Fruit fly (Drosophila melanogaster): ENCODE data around the gene fwd.

The fwd gene

DNA sequence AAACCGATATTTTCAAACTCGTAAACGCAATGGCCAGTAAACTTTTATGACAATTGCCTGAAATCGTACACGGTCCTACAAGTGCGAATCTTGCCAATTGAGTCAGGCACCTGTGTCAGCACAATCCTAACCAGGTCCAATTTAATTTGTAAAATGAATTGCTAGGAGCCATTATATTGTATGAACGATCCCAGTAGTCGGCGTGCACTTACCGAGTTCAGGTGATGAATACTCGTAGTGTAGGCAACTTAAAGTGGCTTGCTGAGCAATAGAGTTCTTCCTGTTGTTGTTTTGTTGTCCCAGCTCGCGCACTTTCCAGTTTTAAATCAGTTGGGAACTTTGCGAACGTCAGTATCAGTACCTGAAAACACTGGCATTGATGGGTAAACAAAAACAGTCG, 20.9 kb upstream of the fwd start:
- TF ChIP-seq CG8478 (optimal IDR thresholded peaks at IDR 0.05) (no peak), CTCF (optimal IDR thresholded peaks at IDR 0.05) (no peak)

DNA sequence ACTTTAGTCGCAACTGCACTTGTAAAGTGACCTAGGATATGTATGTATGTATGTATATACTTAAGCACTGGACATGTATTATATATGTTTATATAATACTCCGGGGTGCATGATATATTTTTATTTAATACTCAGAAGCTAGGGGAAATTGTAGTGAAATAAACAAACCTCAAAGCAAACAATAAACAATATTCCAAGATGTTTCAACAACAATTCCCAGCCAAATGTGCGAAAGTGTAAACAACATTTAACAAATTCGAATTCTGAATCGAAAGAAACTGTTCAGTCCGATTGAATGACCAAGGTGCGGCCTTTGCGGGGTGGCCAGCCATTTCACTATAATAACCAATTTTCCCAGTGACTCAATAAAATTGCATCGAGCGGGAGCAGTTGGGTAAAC, 20.4 kb upstream of the fwd start:
- TF ChIP-seq CTCF (optimal IDR thresholded peaks at IDR 0.05): no peak
- no peak for TF ChIP-seq CG8478 (optimal IDR thresholded peaks at IDR 0.05)

DNA sequence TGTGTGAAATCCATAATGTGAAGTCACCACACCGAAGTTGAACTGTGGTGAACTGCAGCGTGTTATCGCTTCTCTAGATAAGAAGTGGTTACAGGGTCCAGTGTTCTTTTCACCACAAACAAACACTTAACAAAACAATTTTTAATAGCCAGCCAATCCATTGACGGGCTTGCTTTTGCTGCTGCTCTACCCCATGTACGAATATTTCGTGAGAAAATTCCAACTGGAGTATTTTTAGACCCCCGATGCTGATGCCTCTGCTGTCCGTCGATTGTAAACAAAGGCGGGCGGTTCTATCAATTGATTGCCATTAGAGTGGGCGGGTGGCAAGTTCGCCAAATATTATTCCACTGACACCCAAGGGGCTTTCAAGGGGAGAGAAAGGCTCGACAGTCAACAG, 19.4 kb upstream of the fwd start:
- TF ChIP-seq CTCF (optimal IDR thresholded peaks at IDR 0.05) (no peak), CG8478 (optimal IDR thresholded peaks at IDR 0.05) (no peak)

DNA sequence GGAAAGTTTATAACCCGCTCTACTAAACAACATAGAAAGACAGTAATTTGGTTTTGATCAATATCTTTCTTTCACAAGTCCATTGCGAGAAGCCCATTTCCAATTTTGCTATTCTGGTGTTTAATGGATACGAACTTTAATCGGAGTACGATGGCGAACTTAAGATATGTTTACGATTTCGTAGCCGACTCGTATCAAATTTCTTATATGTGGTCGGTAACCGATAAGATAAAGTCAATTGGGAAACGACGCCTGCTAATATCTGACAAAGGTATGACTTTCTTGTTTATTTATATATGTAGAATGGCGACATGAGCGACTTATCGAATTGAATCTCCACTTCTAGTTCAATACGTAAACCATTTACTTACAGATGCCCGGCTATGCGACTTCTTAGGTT, 18.4 kb upstream of the fwd start:
- TF ChIP-seq CG8478 (optimal IDR thresholded peaks at IDR 0.05): no peak
- TF ChIP-seq CTCF (optimal IDR thresholded peaks at IDR 0.05): no peak

DNA sequence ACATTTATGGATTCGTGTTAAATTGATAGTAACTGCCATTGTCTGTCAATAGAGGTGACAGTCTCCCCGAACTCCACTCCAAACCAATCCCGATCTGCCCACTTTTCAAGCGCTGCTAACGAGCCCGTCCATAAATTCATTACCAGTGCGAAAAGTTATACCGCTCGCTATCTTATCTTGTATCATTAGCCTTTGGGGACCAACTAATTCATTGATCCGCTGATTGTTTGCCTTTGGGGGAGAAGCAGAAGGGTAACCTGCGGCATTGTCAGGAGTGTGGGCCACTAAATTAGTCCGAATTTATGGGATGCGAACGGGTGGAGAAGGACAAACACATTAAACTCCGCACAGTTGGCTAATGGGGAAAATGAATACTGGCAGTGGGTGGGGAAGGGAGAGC, 17.5 kb upstream of the fwd start:
- TF ChIP-seq CG8478 (optimal IDR thresholded peaks at IDR 0.05): no peak
- no peak for TF ChIP-seq CTCF (optimal IDR thresholded peaks at IDR 0.05)

DNA sequence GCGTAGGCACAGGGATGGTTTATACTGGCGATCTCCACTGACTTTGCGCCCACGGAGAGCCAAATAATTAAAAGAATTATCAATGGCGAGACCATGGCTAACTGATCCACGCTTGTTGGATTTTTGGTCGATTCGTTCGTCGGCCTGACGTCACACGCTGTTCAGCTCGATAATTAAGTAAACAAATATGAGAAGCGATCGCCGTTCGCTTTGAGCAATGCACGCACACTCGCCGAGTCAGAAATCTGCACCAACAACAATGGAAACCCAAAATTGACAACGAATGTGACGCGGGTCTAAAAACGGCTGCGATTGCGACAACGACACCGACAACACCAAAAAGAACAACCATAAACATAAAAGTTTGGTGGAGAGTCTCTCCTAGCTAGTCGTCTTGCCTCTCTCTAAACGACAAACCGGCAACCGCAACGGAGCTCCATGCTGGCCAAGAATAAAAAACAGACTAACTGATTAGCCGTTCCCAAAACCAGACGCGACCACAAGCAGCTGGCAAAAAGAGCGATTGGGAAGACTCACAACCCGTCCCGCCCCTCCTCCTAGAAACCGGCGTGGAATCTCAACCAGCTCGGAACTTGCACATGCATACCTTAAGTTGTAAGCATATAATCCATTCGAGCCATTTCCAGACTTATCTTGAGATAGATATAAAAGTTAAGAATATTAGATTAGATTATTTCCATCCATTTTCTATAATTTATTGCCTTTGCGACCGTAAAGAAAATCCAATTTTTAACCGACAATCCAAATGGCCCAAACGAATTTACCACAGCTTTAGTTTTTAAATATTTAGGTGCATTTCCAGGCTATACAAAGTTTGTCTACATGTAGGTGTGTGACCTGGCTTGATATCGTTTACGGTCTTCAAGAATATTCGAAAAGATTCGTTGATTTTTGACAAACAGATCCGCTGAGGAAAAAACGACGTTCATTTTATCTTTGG, 12.4 kb upstream of the fwd start, which contains the start of gene mthl9:
Gene mthl9, minus strand, starts transcription at position 468 of the 961 bp plus-strand sequence.
- TF ChIP-seq CG8478 (optimal IDR thresholded peaks at IDR 0.05) (no peak), CTCF (optimal IDR thresholded peaks at IDR 0.05) (peak in 1 of 2 experiments; percentile 50)

DNA sequence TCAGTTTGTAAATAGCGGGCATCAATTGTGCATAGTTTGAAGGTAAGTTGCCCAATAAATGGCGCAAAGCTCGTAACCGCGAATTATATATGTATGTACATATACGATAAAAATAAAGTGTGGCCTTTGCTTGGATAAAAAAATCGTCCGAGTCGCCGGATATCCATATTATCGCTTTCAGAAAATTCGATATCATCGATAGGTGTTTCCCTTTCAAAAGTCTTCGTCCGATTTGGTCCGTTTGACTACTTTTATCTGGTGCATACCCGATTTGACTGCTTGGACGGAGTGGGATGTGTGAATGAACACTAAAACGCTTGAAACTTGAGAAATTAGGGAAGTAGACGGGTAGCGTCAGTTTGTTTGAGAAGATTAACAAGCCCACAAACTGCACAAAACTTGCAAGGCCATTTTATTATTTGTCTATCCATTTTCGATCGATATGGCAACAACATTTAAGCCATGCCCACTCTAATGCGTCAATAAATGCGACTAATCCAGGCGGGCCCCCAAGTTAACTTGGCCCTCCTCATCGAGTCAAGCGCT, 9.5 kb upstream of the fwd start:
- no peak for TF ChIP-seq CG8478 (optimal IDR thresholded peaks at IDR 0.05)
- TF ChIP-seq CTCF (optimal IDR thresholded peaks at IDR 0.05): no peak

DNA sequence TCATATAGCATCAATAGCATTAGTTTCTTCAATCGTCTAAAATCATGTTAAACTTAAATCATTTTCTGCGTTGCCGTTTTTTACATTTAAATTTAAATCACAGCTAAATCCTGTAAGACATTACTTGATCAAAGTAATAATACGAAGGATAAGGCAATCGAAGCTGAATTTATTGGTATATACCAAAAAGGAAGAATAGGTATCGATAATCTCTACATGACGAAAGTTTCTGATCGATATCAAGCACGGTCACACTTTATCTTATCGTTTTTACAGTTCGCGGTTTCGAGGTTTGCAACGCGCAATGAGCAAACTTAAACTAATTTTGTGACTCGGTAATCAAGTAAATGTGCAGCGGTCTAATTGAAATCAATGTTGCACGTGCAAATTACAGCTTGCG, 8.1 kb upstream of the fwd start, which contains the start of the genes Atac3 and Ptpmeg:
Gene Atac3, minus strand, starts transcription at position 160 of the 400 bp plus-strand sequence.
Gene Ptpmeg, plus strand, starts transcription at position 265 of the 400 bp plus-strand sequence.
- TF ChIP-seq CTCF (optimal IDR thresholded peaks at IDR 0.05) (no peak), CG8478 (optimal IDR thresholded peaks at IDR 0.05) (no peak)

DNA sequence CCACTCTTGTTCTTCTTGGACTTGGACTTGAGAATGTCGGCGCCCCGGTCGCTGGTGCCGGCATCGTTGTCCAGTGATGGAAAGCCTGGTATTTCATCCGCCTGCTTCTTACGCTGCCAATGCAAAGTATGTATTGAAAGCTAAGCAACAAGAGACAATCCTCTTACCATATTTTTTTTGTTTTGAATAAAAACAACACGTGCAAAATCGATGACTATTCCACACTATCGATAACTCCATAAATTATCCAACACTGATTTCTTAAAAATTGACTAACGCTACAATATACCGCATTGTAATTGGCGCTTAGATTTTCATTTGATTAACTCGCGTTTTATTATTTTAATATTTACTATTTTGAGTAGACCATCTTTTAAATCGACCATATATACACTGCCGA, 4.8 kb upstream of the fwd start, which contains the start of gene CG32344:
Gene CG32344, minus strand, starts transcription at position 235 of the 400 bp plus-strand sequence.
- no peak for TF ChIP-seq CG8478 (optimal IDR thresholded peaks at IDR 0.05)
- no peak for TF ChIP-seq CTCF (optimal IDR thresholded peaks at IDR 0.05)

dm6 chr3L:321495-321894, 1.8 kb upstream of the fwd start:
- no peak for TF ChIP-seq CTCF (optimal IDR thresholded peaks at IDR 0.05)

dm6 chr3L:320798-321197, 1.1 kb upstream of the fwd start:
- no peak for TF ChIP-seq CG8478 (optimal IDR thresholded peaks at IDR 0.05)
- no peak for TF ChIP-seq CTCF (optimal IDR thresholded peaks at IDR 0.05)

DNA sequence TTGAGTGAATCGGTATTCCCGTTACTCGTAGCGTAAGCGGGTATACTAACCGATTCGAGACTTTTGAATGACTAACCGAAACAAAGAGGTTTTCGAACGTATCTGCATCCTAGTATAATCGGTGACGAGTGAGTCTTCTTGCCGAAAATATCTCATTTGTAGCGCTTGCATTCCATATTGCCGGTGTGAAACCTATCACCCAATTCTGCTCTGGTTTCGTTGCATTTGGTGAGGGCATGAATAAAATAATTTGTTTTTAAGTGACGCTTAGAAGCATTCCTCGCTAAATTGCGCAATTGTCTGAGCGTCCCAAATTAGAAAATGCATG, 290 bp upstream of the fwd start:
- TF ChIP-seq CG8478 (optimal IDR thresholded peaks at IDR 0.05) (no peak), CTCF (optimal IDR thresholded peaks at IDR 0.05) (no peak)

- TF ChIP-seq CTCF (optimal IDR thresholded peaks at IDR 0.05) (no peak), CG8478 (optimal IDR thresholded peaks at IDR 0.05) (no peak)
These were observed 2.9 kb downstream of the fwd start, which contains the start of gene ddbt for dm6 chr3L:316784-317183. Gene ddbt (plus strand): TSS chr3L:317084.

DNA sequence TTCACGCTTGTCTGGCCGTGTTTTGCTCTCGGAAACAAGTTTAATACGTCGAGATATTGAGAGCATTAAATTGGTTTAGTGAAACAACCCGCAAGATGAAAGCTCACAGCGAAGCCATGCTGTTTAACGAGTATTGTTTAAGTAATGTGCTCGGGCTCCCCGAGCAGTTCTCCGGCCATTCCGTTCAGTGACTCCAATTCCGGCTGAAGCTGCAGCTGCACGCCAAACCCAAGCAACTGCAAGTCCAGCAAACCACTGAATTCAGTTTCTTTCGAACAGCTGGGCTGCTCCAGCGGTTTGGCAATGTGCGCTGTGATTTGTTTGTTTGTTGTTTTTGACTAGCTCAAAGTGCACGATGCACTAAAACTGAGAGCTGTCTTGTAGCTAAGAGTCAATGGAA, 4.5 kb downstream of the fwd start:
- no peak for TF ChIP-seq CG8478 (optimal IDR thresholded peaks at IDR 0.05)
- TF ChIP-seq CTCF (optimal IDR thresholded peaks at IDR 0.05): no peak

DNA sequence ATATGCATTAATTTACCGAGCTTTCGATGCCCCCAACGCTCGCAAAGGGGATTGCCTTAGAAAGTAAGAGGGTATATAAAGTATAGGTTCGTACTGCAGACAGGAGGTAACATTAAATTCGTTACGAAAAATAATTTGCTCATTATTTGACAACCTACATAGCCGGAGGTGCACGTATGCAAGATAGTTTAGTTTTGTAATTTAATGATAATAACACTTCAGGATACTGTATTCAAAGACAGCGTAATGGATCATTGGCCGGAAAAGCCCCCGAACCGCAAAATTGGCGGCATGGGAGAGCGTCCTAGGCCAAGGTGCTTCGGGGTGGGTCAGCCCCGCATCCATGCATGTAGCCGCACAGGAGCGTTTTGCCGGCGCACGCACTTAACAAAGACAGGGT, 7.4 kb downstream of the fwd start:
- TF ChIP-seq CTCF (optimal IDR thresholded peaks at IDR 0.05): no peak
- no peak for TF ChIP-seq CG8478 (optimal IDR thresholded peaks at IDR 0.05)

DNA sequence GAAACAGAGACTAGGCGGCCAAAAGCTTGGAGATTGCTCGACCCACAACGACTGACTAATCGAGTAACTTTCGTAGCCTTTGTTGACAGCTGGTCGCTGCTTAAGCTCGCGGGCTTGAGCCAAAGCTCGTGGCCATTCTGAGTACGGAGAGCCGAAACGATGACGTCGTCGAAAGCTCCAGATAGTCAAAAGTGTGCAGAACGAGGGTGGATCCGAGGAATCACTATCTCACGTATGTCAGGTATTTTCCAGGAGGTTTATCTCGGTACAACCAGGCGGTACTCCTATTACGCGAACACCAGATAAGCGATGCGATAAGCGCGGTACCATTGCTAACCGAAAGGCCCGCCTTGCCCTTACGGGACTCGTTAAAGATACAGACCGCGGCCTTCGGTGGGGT, 8.1 kb downstream of the fwd start:
- TF ChIP-seq CG8478 (optimal IDR thresholded peaks at IDR 0.05): no peak
- no peak for TF ChIP-seq CTCF (optimal IDR thresholded peaks at IDR 0.05)

Measured in S2 (cell line).